Worm (Caenorhabditis elegans) whole organism, L2 larva: ENCODE data around the gene C01F1.5.

Experiments
- C34F6.9 ChIP-seq: fragments of 150-350 bp; optimal IDR thresholded peaks from 2 replicates; lab custom pipeline; 2014; ENCODE audit warnings: missing biosample characterization, missing genetic modification characterization
- R02D3.7 ChIP-seq: fragments of 150-350 bp; optimal IDR thresholded peaks from 2 replicates; lab custom pipeline; 2014; ENCODE audit warnings: missing biosample characterization, missing genetic modification characterization
- ZK546.5 ChIP-seq: sonication (generic microtip); optimal IDR thresholded peaks from 2 replicates; lab custom pipeline; 2017; ENCODE audit warnings: missing biosample characterization, missing genetic modification characterization
- alr-1 ChIP-seq: fragments of 150-350 bp; optimal IDR thresholded peaks from 2 replicates; lab custom pipeline; 2014; ENCODE audit warnings: missing biosample characterization, missing genetic modification characterization
- aly-2 ChIP-seq: fragments of 150-350 bp; optimal IDR thresholded peaks from 2 replicates; lab custom pipeline; 2014; ENCODE audit warnings: missing biosample characterization, missing genetic modification characterization
- ama-1 ChIP-seq: fragments of 150-350 bp; optimal IDR thresholded peaks from 2 replicates; lab custom pipeline; 2018; ENCODE audit warnings: inconsistent platforms
- blmp-1 ChIP-seq: sonication (generic microtip); optimal IDR thresholded peaks from 2 replicates; lab custom pipeline; 2017; ENCODE audit warnings: missing genetic modification characterization, mild to moderate bottlenecking, missing compliant biosample characterization, antibody characterized with exemption, moderate library complexity; ENCODE audit not compliant: insufficient read depth
- ceh-16 ChIP-seq: fragments of 150-350 bp; optimal IDR thresholded peaks from 2 replicates; lab custom pipeline; 2014; ENCODE audit warnings: missing biosample characterization, missing genetic modification characterization
- ceh-82 ChIP-seq: fragments of 150-350 bp; optimal IDR thresholded peaks from 2 replicates; lab custom pipeline; 2014; ENCODE audit warnings: missing biosample characterization, missing genetic modification characterization
- crh-2 ChIP-seq: sonication (generic microtip); optimal IDR thresholded peaks from 2 replicates; lab custom pipeline; 2017; ENCODE audit warnings: missing biosample characterization, missing genetic modification characterization
- dmd-4 ChIP-seq: sonication (generic microtip); optimal IDR thresholded peaks from 2 replicates; lab custom pipeline; 2017; ENCODE audit warnings: missing biosample characterization, missing genetic modification characterization
- egl-27 ChIP-seq: sonication (generic microtip); optimal IDR thresholded peaks from 3 replicates; lab custom pipeline; 2017; ENCODE audit warnings: missing biosample characterization, missing genetic modification reagents, missing genetic modification characterization
- elt-1 ChIP-seq: fragments of 150-350 bp; optimal IDR thresholded peaks from 2 replicates; lab custom pipeline; 2014; ENCODE audit warnings: missing biosample characterization, missing genetic modification characterization
- elt-3 ChIP-seq: sonication (generic microtip); optimal IDR thresholded peaks from 2 replicates; lab custom pipeline; 2017; ENCODE audit warnings: missing biosample characterization, missing genetic modification characterization
- fos-1 ChIP-seq: fragments of 150-350 bp; optimal IDR thresholded peaks from 2 replicates; lab custom pipeline; 2014; ENCODE audit warnings: missing biosample characterization, missing genetic modification characterization
- gmeb-1 ChIP-seq: fragments of 150-350 bp; optimal IDR thresholded peaks from 2 replicates; lab custom pipeline; 2014; ENCODE audit warnings: missing biosample characterization, missing genetic modification characterization
- lin-13 ChIP-seq: fragments of 150-350 bp; optimal IDR thresholded peaks from 2 replicates; lab custom pipeline; 2014; ENCODE audit warnings: missing biosample characterization, missing genetic modification reagents, missing genetic modification characterization
- lin-39 ChIP-seq: fragments of 150-350 bp; optimal IDR thresholded peaks from 2 replicates; lab custom pipeline; 2014; ENCODE audit warnings: missing biosample characterization, missing genetic modification reagents, missing genetic modification characterization
- mab-5 ChIP-seq: fragments of 150-350 bp; optimal IDR thresholded peaks from 2 replicates; lab custom pipeline; 2014; ENCODE audit warnings: missing biosample characterization, missing genetic modification characterization
- mdl-1 ChIP-seq, 2 experiments: fragments of 150-350 bp in 1 of 2; sonication (generic microtip) in 1 of 2; optimal IDR thresholded peaks; 2 replicates each; lab custom pipeline; 2017; ENCODE audit warnings: missing biosample characterization in 2 of 2, missing genetic modification characterization in 2 of 2
- nhr-11 ChIP-seq: fragments of 150-350 bp; optimal IDR thresholded peaks from 2 replicates; lab custom pipeline; 2014; ENCODE audit warnings: missing biosample characterization, missing genetic modification characterization
- nhr-129 ChIP-seq: fragments of 150-350 bp; optimal IDR thresholded peaks from 2 replicates; lab custom pipeline; 2014; ENCODE audit warnings: missing biosample characterization, missing genetic modification characterization
- nhr-23 ChIP-seq: fragments of 150-350 bp; optimal IDR thresholded peaks from 2 replicates; lab custom pipeline; 2014; ENCODE audit warnings: missing biosample characterization, missing genetic modification reagents, missing genetic modification characterization
- nhr-237 ChIP-seq: fragments of 150-350 bp; optimal IDR thresholded peaks from 2 replicates; lab custom pipeline; 2014; ENCODE audit warnings: missing biosample characterization, missing genetic modification characterization
- nhr-6 ChIP-seq: fragments of 150-350 bp; optimal IDR thresholded peaks from 2 replicates; lab custom pipeline; 2014; ENCODE audit warnings: missing biosample characterization, missing genetic modification characterization
- nhr-77 ChIP-seq: fragments of 150-350 bp; optimal IDR thresholded peaks from 2 replicates; lab custom pipeline; 2014; ENCODE audit warnings: missing biosample characterization, missing genetic modification characterization
- peb-1 ChIP-seq: fragments of 150-350 bp; optimal IDR thresholded peaks from 2 replicates; lab custom pipeline; 2014; ENCODE audit warnings: missing biosample characterization, missing genetic modification characterization
- sem-4 ChIP-seq: fragments of 150-350 bp; optimal IDR thresholded peaks from 2 replicates; lab custom pipeline; 2014; ENCODE audit warnings: missing biosample characterization, missing genetic modification reagents, missing genetic modification characterization
- sma-3 ChIP-seq: sonication (generic microtip); optimal IDR thresholded peaks from 2 replicates; lab custom pipeline; 2016; ENCODE audit warnings: missing genetic modification reagents, missing genetic modification characterization, missing compliant biosample characterization
- sma-9 ChIP-seq, 2 experiments: fragments of 150-350 bp in 1 of 2; sonication (generic microtip) in 1 of 2; optimal IDR thresholded peaks; 2 replicates each; lab custom pipeline; 2014 to 2016; ENCODE audit warnings: missing genetic modification characterization in 2 of 2, mild to moderate bottlenecking in 1 of 2, missing biosample characterization in 1 of 2, missing compliant biosample characterization in 1 of 2, missing genetic modification reagents in 1 of 2, moderate library complexity in 1 of 2
- unc-39 ChIP-seq: fragments of 150-350 bp; optimal IDR thresholded peaks from 2 replicates; lab custom pipeline; 2014; ENCODE audit warnings: missing biosample characterization, missing genetic modification characterization
- unc-55 ChIP-seq: fragments of 150-350 bp; sonication (generic microtip); optimal IDR thresholded peaks from 3 replicates; lab custom pipeline; 2014; ENCODE audit warnings: missing biosample characterization, missing genetic modification reagents, missing genetic modification characterization
- unc-62 ChIP-seq: fragments of 150-350 bp; optimal IDR thresholded peaks from 2 replicates; lab custom pipeline; 2014; ENCODE audit warnings: missing biosample characterization, missing genetic modification reagents, missing genetic modification characterization
- zag-1 ChIP-seq: fragments of 150-350 bp; optimal IDR thresholded peaks from 2 replicates; lab custom pipeline; 2014; ENCODE audit warnings: missing biosample characterization, missing genetic modification characterization
- ztf-11 ChIP-seq: sonication (generic microtip); optimal IDR thresholded peaks from 2 replicates; lab custom pipeline; 2017; ENCODE audit warnings: missing biosample characterization, missing genetic modification characterization
- ztf-4 ChIP-seq: fragments of 150-350 bp; optimal IDR thresholded peaks from 2 replicates; lab custom pipeline; 2014; ENCODE audit warnings: missing biosample characterization, missing genetic modification characterization

C01F1.5 gene

ce11 chrII:4299227-4299703 lies 17.6 kb upstream of the C01F1.5 start, which contains the start of gene sco-1 (continued):
- peak; percentile 56 for TF ChIP-seq zag-1 (tag; lab: Kevin White, UChicago)
- TF ChIP-seq nhr-6: peak; percentile 81
- TF ChIP-seq unc-55: peak; percentile 99
- no peak for TF ChIP-seq elt-3 (tag; lab: Kevin White, UChicago)
- no peak for TF ChIP-seq aly-2 (tag; lab: Kevin White, UChicago)
- peak; percentile 32 for TF ChIP-seq ztf-11 (tag; lab: Kevin White, UChicago)
- TF ChIP-seq nhr-237 (tag; lab: Kevin White, UChicago): peak; percentile 60
- no peak for TF ChIP-seq unc-39 (tag; lab: Kevin White, UChicago)
- TF ChIP-seq nhr-23 (tag; lab: Kevin White, UChicago): no peak
- peak; percentile 82 for TF ChIP-seq unc-62 (GFP tag; lab: Kevin White, UChicago)
- no peak for TF ChIP-seq elt-1 (tag; lab: Kevin White, UChicago)
- TF ChIP-seq ceh-82 (tag; lab: Kevin White, UChicago): no peak
- peak; percentile 98 for TF ChIP-seq sma-9 (GFP tag; optimal IDR thresholded peaks at IDR 0.05; lab: Kevin White, UChicago)
- TF ChIP-seq sma-9 (tag; optimal IDR thresholded peaks at IDR 0.05; lab: Kevin White, UChicago): no peak
- TF ChIP-seq alr-1: no peak
- TF ChIP-seq peb-1: no peak
- TF ChIP-seq nhr-129 (tag; lab: Kevin White, UChicago): peak; percentile 79
- TF ChIP-seq fos-1 (tag; lab: Kevin White, UChicago): peak; percentile 91
- peak; percentile 95 for TF ChIP-seq mab-5 (tag; lab: Kevin White, UChicago)
- TF ChIP-seq ztf-4 (tag; lab: Kevin White, UChicago): peak; percentile 82
- TF ChIP-seq ama-1: peak; percentile 63
- peak; percentile 95 for TF ChIP-seq C34F6.9
- no peak for TF ChIP-seq nhr-11 (tag; lab: Kevin White, UChicago)
- peak; percentile 93 for TF ChIP-seq gmeb-1 (tag; lab: Kevin White, UChicago)
- no peak for TF ChIP-seq lin-39 (tag; lab: Kevin White, UChicago)

- TF ChIP-seq sma-9 (GFP tag; optimal IDR thresholded peaks at IDR 0.05; lab: Kevin White, UChicago): no peak
- TF ChIP-seq sma-9 (tag; optimal IDR thresholded peaks at IDR 0.05; lab: Kevin White, UChicago): no peak
- TF ChIP-seq ZK546.5: no peak
- no peak for TF ChIP-seq sma-3 (GFP tag; lab: Kevin White, UChicago)
- no peak for TF ChIP-seq blmp-1 (tag; lab: Kevin White, UChicago)
- TF ChIP-seq mab-5 (tag; lab: Kevin White, UChicago): no peak
- no peak for TF ChIP-seq nhr-129 (tag; lab: Kevin White, UChicago)
- no peak for TF ChIP-seq mdl-1 (tag; optimal IDR thresholded peaks at IDR 0.05; lab: Kevin White, UChicago)
- TF ChIP-seq crh-2 (tag; lab: Kevin White, UChicago): no peak
- TF ChIP-seq sem-4 (tag; lab: Kevin White, UChicago): no peak
- TF ChIP-seq dmd-4: no peak
- no peak for TF ChIP-seq nhr-6
- no peak for TF ChIP-seq ztf-4 (tag; lab: Kevin White, UChicago)
- TF ChIP-seq peb-1: no peak
- TF ChIP-seq alr-1: no peak
- no peak for TF ChIP-seq nhr-11 (tag; lab: Kevin White, UChicago)
- TF ChIP-seq nhr-237 (tag; lab: Kevin White, UChicago): no peak
- no peak for TF ChIP-seq lin-13
Observed at ce11 chrII:4297259-4297658, 15.6 kb upstream of the C01F1.5 start.

ce11 chrII:4294801-4295200 lies 13.2 kb upstream of the C01F1.5 start, which contains the start of gene rml-4:
rml-4 (plus strand) TSS chrII:4295101.
- TF ChIP-seq fos-1 (tag; lab: Kevin White, UChicago) (no peak), nhr-77 (tag; lab: Kevin White, UChicago) (no peak), ceh-16 (tag; lab: Kevin White, UChicago) (no peak), crh-2 (tag; lab: Kevin White, UChicago) (no peak), zag-1 (tag; lab: Kevin White, UChicago) (no peak), mab-5 (tag; lab: Kevin White, UChicago) (no peak), egl-27 (tag; lab: Kevin White, UChicago) (no peak), sma-3 (GFP tag; lab: Kevin White, UChicago) (no peak), alr-1 (no peak), R02D3.7 (tag; lab: Kevin White, UChicago) (no peak), sem-4 (tag; lab: Kevin White, UChicago) (no peak), aly-2 (tag; lab: Kevin White, UChicago) (no peak)

ce11 chrII:4294189-4294588 lies 12.5 kb upstream of the C01F1.5 start:
- TF ChIP-seq aly-2 (tag; lab: Kevin White, UChicago) (no peak), elt-1 (tag; lab: Kevin White, UChicago) (peak; percentile 17), sem-4 (tag; lab: Kevin White, UChicago) (no peak), sma-9 (GFP tag; optimal IDR thresholded peaks at IDR 0.05; lab: Kevin White, UChicago) (peak; percentile 11), sma-9 (tag; optimal IDR thresholded peaks at IDR 0.05; lab: Kevin White, UChicago) (no peak)
